Worm (Caenorhabditis elegans) whole organism, L4 larva: ENCODE results near the gene enol-1.
A peak's percentile ranks its signal among the peaks of the same experiment; 100 is the strongest.

ENCODE experiments used
- D1046.2 ChIP-seq: fragments of 200-800 bp; sonication (Bioruptor generic); IDR thresholded peaks from 2 replicates; pipeline ENCODE4 v1.3.6; 2022; ENCODE audit warnings: missing genetic modification characterization, missing compliant biosample characterization
- F26F4.8 ChIP-seq: fragments of 200-800 bp; sonication (Bioruptor generic); conservative IDR thresholded peaks from 2 replicates; pipeline ENCODE4 v1.3.6; 2022; ENCODE audit warnings: missing genetic modification characterization, missing compliant biosample characterization
- F49E8.2 ChIP-seq: sonication (generic microtip); optimal IDR thresholded peaks from 2 replicates; lab custom pipeline; 2016; ENCODE audit warnings: missing compliant biosample characterization, mild to moderate bottlenecking, missing genetic modification characterization, borderline replicate concordance
- Y105C5A.15 ChIP-seq: fragments of 200-800 bp; sonication (Bioruptor generic); IDR thresholded peaks from 2 replicates; pipeline ENCODE4 v1.3.6; 2022; ENCODE audit warnings: missing genetic modification characterization, missing compliant biosample characterization
- aha-1 ChIP-seq: fragments of 150-350 bp; peaks from one replicate; lab custom pipeline; 2014; ENCODE audit warnings: missing biosample characterization, missing genetic modification characterization
- aly-2 ChIP-seq: sonication (generic microtip); optimal IDR thresholded peaks from 2 replicates; lab custom pipeline; 2018; ENCODE audit warnings: missing biosample characterization, missing genetic modification characterization
- arid-1 ChIP-seq: fragments of 200-800 bp; sonication (Bioruptor generic); conservative IDR thresholded peaks from 2 replicates; pipeline ENCODE4 v1.3.6; 2022; ENCODE audit warnings: missing genetic modification reagents, missing genetic modification characterization, missing compliant biosample characterization
- ceh-20 ChIP-seq: fragments of 200-800 bp; sonication (Bioruptor generic); IDR thresholded peaks from 2 replicates; pipeline ENCODE4 v1.3.6; 2022; ENCODE audit warnings: missing genetic modification reagents, missing genetic modification characterization, missing compliant biosample characterization
- ceh-28 ChIP-seq: fragments of 150-350 bp; optimal IDR thresholded peaks from 2 replicates; lab custom pipeline; 2014; ENCODE audit warnings: missing biosample characterization, missing genetic modification reagents, missing genetic modification characterization
- ceh-82 ChIP-seq: sonication (generic microtip); optimal IDR thresholded peaks from 2 replicates; lab custom pipeline; 2017; ENCODE audit warnings: missing biosample characterization, missing genetic modification characterization
- ctbp-1 ChIP-seq: fragments of 200-800 bp; sonication (Bioruptor generic); IDR thresholded peaks from 2 replicates; pipeline ENCODE4 v1.3.6; 2022; ENCODE audit warnings: missing genetic modification reagents, missing genetic modification characterization, missing compliant biosample characterization
- daf-16 ChIP-seq, 3 experiments: sonication (generic microtip); optimal IDR thresholded peaks; 2 replicates each; lab custom pipeline; 2016 to 2017; ENCODE audit warnings: missing genetic modification characterization in 3 of 3, missing genetic modification reagents in 3 of 3, mild to moderate bottlenecking in 2 of 3, missing compliant biosample characterization in 2 of 3, missing biosample characterization in 1 of 3, moderate library complexity in 1 of 3
- daf-19 ChIP-seq: fragments of 200-800 bp; sonication (Bioruptor generic); conservative IDR thresholded peaks from 2 replicates; pipeline ENCODE4 v1.3.6; 2022; ENCODE audit warnings: missing genetic modification characterization, missing compliant biosample characterization
- daf-8 ChIP-seq: fragments of 200-800 bp; sonication (Bioruptor generic); IDR thresholded peaks from 2 replicates; pipeline ENCODE4 v1.3.6; 2022; ENCODE audit warnings: missing genetic modification characterization, missing compliant biosample characterization
- dmd-9 ChIP-seq: fragments of 200-800 bp; sonication (Bioruptor generic); IDR thresholded peaks from 2 replicates; pipeline ENCODE4 v1.3.6; 2022; ENCODE audit warnings: missing genetic modification reagents, missing genetic modification characterization, missing compliant biosample characterization
- dpl-1 ChIP-seq: fragments of 150-350 bp; optimal IDR thresholded peaks from 2 replicates; lab custom pipeline; 2014; ENCODE audit warnings: missing biosample characterization, missing genetic modification reagents, missing genetic modification characterization
- duxl-1 ChIP-seq: sonication (generic microtip); optimal IDR thresholded peaks from 2 replicates; lab custom pipeline; 2016; ENCODE audit warnings: mild to moderate bottlenecking, missing genetic modification characterization, moderate library complexity, missing compliant biosample characterization; ENCODE audit not compliant: poor library complexity
- dve-1 ChIP-seq: sonication (generic microtip); optimal IDR thresholded peaks from 2 replicates; lab custom pipeline; 2017; ENCODE audit warnings: antibody characterized with exemption, mild to moderate bottlenecking, missing genetic modification characterization, missing compliant biosample characterization; ENCODE audit not compliant: insufficient read depth
- egl-43 ChIP-seq: fragments of 200-800 bp; sonication (Bioruptor generic); IDR thresholded peaks from 2 replicates; pipeline ENCODE4 v1.3.6; 2022; ENCODE audit warnings: missing genetic modification reagents, missing genetic modification characterization, missing compliant biosample characterization
- fos-1 ChIP-seq: fragments of 150-350 bp; optimal IDR thresholded peaks from 2 replicates; lab custom pipeline; 2014; ENCODE audit warnings: missing biosample characterization, missing genetic modification characterization
- hlh-11 ChIP-seq: fragments of 200-800 bp; sonication (Bioruptor generic); optimal IDR thresholded peaks from 2 replicates; lab custom pipeline; 2018; ENCODE audit warnings: mild to moderate bottlenecking, missing genetic modification characterization, missing compliant biosample characterization
- hmg-1.1 ChIP-seq: fragments of 200-800 bp; sonication (Bioruptor generic); IDR thresholded peaks from 2 replicates; pipeline ENCODE4 v1.3.6; 2022; ENCODE audit warnings: missing genetic modification reagents, missing genetic modification characterization, missing compliant biosample characterization
- jun-1 ChIP-seq: fragments of 150-350 bp; optimal IDR thresholded peaks from 2 replicates; lab custom pipeline; 2014; ENCODE audit warnings: missing biosample characterization, missing genetic modification reagents, missing genetic modification characterization
- lin-13 ChIP-seq: fragments of 150-350 bp; optimal IDR thresholded peaks from 2 replicates; lab custom pipeline; 2014; ENCODE audit warnings: missing biosample characterization, missing genetic modification reagents, missing genetic modification characterization
- lin-15B ChIP-seq: fragments of 150-350 bp; sonication (generic microtip); optimal IDR thresholded peaks from 3 replicates; lab custom pipeline; 2014; ENCODE audit warnings: missing biosample characterization, missing genetic modification characterization
- lin-29 ChIP-seq: fragments of 200-800 bp; sonication (Bioruptor generic); IDR thresholded peaks from 2 replicates; pipeline ENCODE4 v1.3.6; 2022; ENCODE audit warnings: missing genetic modification reagents, missing genetic modification characterization, missing compliant biosample characterization
- madf-5 ChIP-seq, 2 experiments: fragments of 200-800 bp; sonication (Bioruptor generic); IDR thresholded peaks; 2 replicates each; pipeline ENCODE4 v1.3.6; 2022; ENCODE audit warnings: missing compliant biosample characterization in 2 of 2, missing genetic modification characterization in 2 of 2
- madf-9 ChIP-seq: fragments of 200-800 bp; sonication (Bioruptor generic); conservative IDR thresholded peaks from 2 replicates; pipeline ENCODE4 v1.3.6; 2022; ENCODE audit warnings: missing genetic modification reagents, missing genetic modification characterization, missing compliant biosample characterization
- mes-2 ChIP-seq: sonication (generic microtip); optimal IDR thresholded peaks from 2 replicates; lab custom pipeline; 2016; ENCODE audit warnings: missing genotype, mild to moderate bottlenecking, missing genetic modification characterization, missing compliant biosample characterization; ENCODE audit not compliant: poor library complexity, severe bottlenecking
- nhr-11 ChIP-seq: fragments of 150-350 bp; optimal IDR thresholded peaks from 2 replicates; lab custom pipeline; 2014; ENCODE audit warnings: missing biosample characterization, missing genetic modification characterization
- nhr-42 ChIP-seq: fragments of 200-800 bp; sonication (Bioruptor generic); IDR thresholded peaks from 2 replicates; pipeline ENCODE4 v1.3.6; 2022; ENCODE audit warnings: missing genetic modification characterization, missing compliant biosample characterization
- nhr-48 ChIP-seq: sonication (generic microtip); optimal IDR thresholded peaks from 2 replicates; lab custom pipeline; 2016; ENCODE audit warnings: mild to moderate bottlenecking, missing genetic modification characterization, missing compliant biosample characterization
- nhr-76 ChIP-seq: fragments of 150-350 bp; optimal IDR thresholded peaks from 2 replicates; lab custom pipeline; 2014; ENCODE audit warnings: missing biosample characterization, missing genetic modification characterization
- nhr-77 ChIP-seq: fragments of 150-350 bp; optimal IDR thresholded peaks from 2 replicates; lab custom pipeline; 2014; ENCODE audit warnings: missing biosample characterization, missing genetic modification characterization
- pqm-1 ChIP-seq: sonication (generic microtip); optimal IDR thresholded peaks from 2 replicates; lab custom pipeline; 2017; ENCODE audit warnings: missing biosample characterization, missing genetic modification characterization
- rbr-2 ChIP-seq: sonication (generic microtip); optimal IDR thresholded peaks from 2 replicates; lab custom pipeline; 2016; ENCODE audit warnings: missing genotype, missing genetic modification characterization, missing compliant biosample characterization
- sdz-12 ChIP-seq: fragments of 200-800 bp; sonication (Bioruptor generic); optimal IDR thresholded peaks from 2 replicates; lab custom pipeline; 2018; ENCODE audit warnings: mild to moderate bottlenecking, missing genetic modification characterization, missing compliant biosample characterization
- tra-1 ChIP-seq: fragments of 200-800 bp; sonication (Bioruptor generic); IDR thresholded peaks from 2 replicates; pipeline ENCODE4 v1.3.6; 2022; ENCODE audit warnings: missing genetic modification reagents, missing genetic modification characterization, missing compliant biosample characterization
- zag-1 ChIP-seq: fragments of 150-350 bp; optimal IDR thresholded peaks from 2 replicates; lab custom pipeline; 2014; ENCODE audit warnings: missing biosample characterization, missing genetic modification characterization
- zip-2 ChIP-seq: fragments of 150-350 bp; optimal IDR thresholded peaks from 2 replicates; lab custom pipeline; 2014; ENCODE audit warnings: missing biosample characterization, missing genetic modification characterization

Gene enol-1

ce11 chrII:8895895-8896294 is 34.9 kb upstream of the enol-1 start:
- TF ChIP-seq dve-1 (peak; percentile 36), pqm-1 (peak; percentile 9), D1046.2 (GFP tag; lab: Robert Waterston, UW) (no peak), aha-1 (tag; lab: Kevin White, UChicago) (peak; percentile 75)

- TF ChIP-seq hmg-1.1, result no peak
- TF ChIP-seq Y105C5A.15 (GFP tag; lab: Robert Waterston, UW), result no peak
- no peak for TF ChIP-seq nhr-48 (tag; lab: Kevin White, UChicago)
- TF ChIP-seq rbr-2 (tag; lab: Kevin White, UChicago), result no peak
- TF ChIP-seq nhr-42 (GFP tag; lab: Robert Waterston, UW), result no peak
- no peak for TF ChIP-seq ctbp-1 (GFP tag; lab: Robert Waterston, UW)
- TF ChIP-seq F26F4.8 (GFP tag; lab: Robert Waterston, UW), result no peak
- TF ChIP-seq daf-8 (GFP tag; lab: Robert Waterston, UW), result no peak
- TF ChIP-seq mes-2 (tag; lab: Kevin White, UChicago), result no peak
- TF ChIP-seq, all 104 proteins: peak for 0
Measured at ce11 chrII:8896541-8896940, 34.3 kb upstream of the enol-1 start, which contains the start of gene lat-1. lat-1 (plus strand) TSS chrII:8896841.

- TF ChIP-seq jun-1 (tag; lab: Kevin White, UChicago), result no peak
- TF ChIP-seq hlh-11 (tag; lab: Kevin White, UChicago), result no peak
- TF ChIP-seq madf-5 (GFP tag; IDR thresholded peaks at IDR 0.05; lab: Robert Waterston, UW), result no peak
- TF ChIP-seq egl-43 (GFP tag; lab: Robert Waterston, UW), result no peak
- no peak for TF ChIP-seq ceh-20 (GFP tag; lab: Robert Waterston, UW)
- TF ChIP-seq dmd-9 (GFP tag; lab: Robert Waterston, UW), result no peak
- no peak for TF ChIP-seq nhr-76 (tag; lab: Kevin White, UChicago)
- TF ChIP-seq F49E8.2, result no peak
- no peak for TF ChIP-seq zag-1 (tag; lab: Kevin White, UChicago)
- TF ChIP-seq ceh-28 (tag; lab: Kevin White, UChicago), result no peak
- no peak for TF ChIP-seq tra-1
- no peak for TF ChIP-seq nhr-77
Measured at ce11 chrII:8897244-8897643, 33.6 kb upstream of the enol-1 start.

- TF ChIP-seq aha-1 (tag; lab: Kevin White, UChicago), result peak; percentile 90
- no peak for TF ChIP-seq lin-15B (tag; lab: Kevin White, UChicago)
Measured at ce11 chrII:8898582-8899356, 32.0 kb upstream of the enol-1 start.

- no peak for TF ChIP-seq duxl-1 (tag; lab: Kevin White, UChicago)
- no peak for TF ChIP-seq madf-9
- no peak for TF ChIP-seq nhr-11 (tag; lab: Kevin White, UChicago)
- TF ChIP-seq arid-1, result no peak
- no peak for TF ChIP-seq madf-5 (GFP tag; IDR thresholded peaks at IDR 0.05; lab: Robert Waterston, UW)
- TF ChIP-seq fos-1 (tag; lab: Kevin White, UChicago), result no peak
- no peak for TF ChIP-seq dpl-1
- no peak for TF ChIP-seq sdz-12
- no peak for TF ChIP-seq ceh-82 (tag; lab: Kevin White, UChicago)
- no peak for TF ChIP-seq nhr-77
- TF ChIP-seq aha-1 (tag; lab: Kevin White, UChicago), result no peak
- TF ChIP-seq daf-19 (GFP tag; lab: Robert Waterston, UW), result no peak
- TF ChIP-seq F49E8.2, result no peak
- TF ChIP-seq ceh-28 (tag; lab: Kevin White, UChicago), result no peak
- no peak for TF ChIP-seq lin-13
- TF ChIP-seq daf-16 (GFP tag; optimal IDR thresholded peaks at IDR 0.05; lab: Kevin White, UChicago), result no peak
- TF ChIP-seq daf-16 (tag; optimal IDR thresholded peaks at IDR 0.05; lab: Kevin White, UChicago), result no peak
- TF ChIP-seq zip-2, result no peak
- TF ChIP-seq aly-2 (tag; lab: Kevin White, UChicago), result no peak
- TF ChIP-seq lin-29, result no peak
Measured at ce11 chrII:8899357-8899748, 31.4 kb upstream of the enol-1 start.
